Worm (Caenorhabditis elegans) whole organism, late embryonic: ENCODE results near the gene Y41E3.1.
"Not testable (repeated sequence)": the region's sequence is repeated elsewhere in the genome, so short reads cannot be mapped to it uniquely, and the experiment has no call there.

Experiments
- T23F11.4 ChIP-seq: fragments of 200-800 bp; sonication (Bioruptor generic); optimal IDR thresholded peaks from 2 replicates; lab custom pipeline; 2018; ENCODE audit warnings: mild to moderate bottlenecking, missing genetic modification characterization, missing compliant biosample characterization
- ama-1 ChIP-seq: fragments of 150-350 bp; optimal IDR thresholded peaks from 2 replicates; lab custom pipeline; 2014
- ceh-2 ChIP-seq: sonication (generic microtip); optimal IDR thresholded peaks from 2 replicates; lab custom pipeline; 2016; ENCODE audit warnings: missing genotype, missing genetic modification characterization, missing compliant biosample characterization
- ceh-30 ChIP-seq: fragments of 150-350 bp; optimal IDR thresholded peaks from 2 replicates; lab custom pipeline; 2014; ENCODE audit warnings: missing biosample characterization, missing genetic modification characterization
- ceh-31 ChIP-seq: sonication (generic microtip); optimal IDR thresholded peaks from 2 replicates; lab custom pipeline; 2016; ENCODE audit warnings: missing genetic modification characterization, missing compliant biosample characterization
- ceh-45 ChIP-seq: fragments of 200-800 bp; sonication (Bioruptor generic); IDR thresholded peaks from 2 replicates; pipeline ENCODE4 v1.3.6; 2022; ENCODE audit warnings: missing genetic modification reagents, missing genetic modification characterization, missing compliant biosample characterization
- ceh-48 ChIP-seq: sonication (generic microtip); optimal IDR thresholded peaks from 2 replicates; lab custom pipeline; 2016; ENCODE audit warnings: missing genetic modification characterization, inconsistent platforms, missing compliant biosample characterization
- che-1 ChIP-seq: sonication (generic microtip); optimal IDR thresholded peaks from 2 replicates; lab custom pipeline; 2016; ENCODE audit warnings: mild to moderate bottlenecking, missing genetic modification characterization, missing compliant biosample characterization
- dmd-4 ChIP-seq: sonication (generic microtip); optimal IDR thresholded peaks from 2 replicates; lab custom pipeline; 2016; ENCODE audit warnings: borderline replicate concordance, missing genetic modification characterization, missing compliant biosample characterization
- elt-4 ChIP-seq: sonication (generic microtip); optimal IDR thresholded peaks from 2 replicates; lab custom pipeline; 2016; ENCODE audit warnings: missing genetic modification characterization, missing compliant biosample characterization
- eyg-1 ChIP-seq: sonication (generic microtip); optimal IDR thresholded peaks from 2 replicates; lab custom pipeline; 2016; ENCODE audit warnings: missing genotype, missing genetic modification characterization, missing compliant biosample characterization
- fax-1 ChIP-seq: sonication (generic microtip); optimal IDR thresholded peaks from 2 replicates; lab custom pipeline; 2016; ENCODE audit warnings: missing genotype, missing genetic modification characterization, missing compliant biosample characterization
- fkh-10 ChIP-seq: fragments of 150-350 bp; optimal IDR thresholded peaks from 2 replicates; lab custom pipeline; 2014; ENCODE audit warnings: missing biosample characterization, missing genetic modification reagents, missing genetic modification characterization
- gmeb-2 ChIP-seq: sonication (generic microtip); optimal IDR thresholded peaks from 2 replicates; lab custom pipeline; 2016; ENCODE audit warnings: missing genetic modification characterization, inconsistent platforms, missing compliant biosample characterization
- hlh-13 ChIP-seq: fragments of 200-800 bp; sonication (Bioruptor generic); optimal IDR thresholded peaks from 2 replicates; lab custom pipeline; 2018; ENCODE audit warnings: mild to moderate bottlenecking, missing genetic modification characterization, missing compliant biosample characterization
- hlh-15 ChIP-seq: sonication (generic microtip); optimal IDR thresholded peaks from 2 replicates; lab custom pipeline; 2016; ENCODE audit warnings: missing genetic modification characterization, missing compliant biosample characterization
- hlh-30 ChIP-seq: sonication (generic microtip); optimal IDR thresholded peaks from 2 replicates; lab custom pipeline; 2017; ENCODE audit warnings: antibody characterized with exemption, missing genetic modification characterization, missing compliant biosample characterization; ENCODE audit not compliant: insufficient read depth
- hlh-6 ChIP-seq: sonication (generic microtip); optimal IDR thresholded peaks from 2 replicates; lab custom pipeline; 2016; ENCODE audit warnings: missing genotype, missing genetic modification characterization, missing compliant biosample characterization
- hlh-8 ChIP-seq: sonication (generic microtip); optimal IDR thresholded peaks from 2 replicates; lab custom pipeline; 2016; ENCODE audit warnings: missing genotype, missing genetic modification characterization, missing compliant biosample characterization
- lim-6 ChIP-seq: sonication (generic microtip); optimal IDR thresholded peaks from 2 replicates; lab custom pipeline; 2016; ENCODE audit warnings: missing genetic modification characterization, missing compliant biosample characterization
- madf-2 ChIP-seq: sonication (generic microtip); optimal IDR thresholded peaks from 2 replicates; lab custom pipeline; 2017; ENCODE audit warnings: missing genetic modification characterization, missing compliant biosample characterization
- mec-3 ChIP-seq: sonication (generic microtip); optimal IDR thresholded peaks from 2 replicates; lab custom pipeline; 2016; ENCODE audit warnings: borderline replicate concordance, missing genetic modification characterization, missing compliant biosample characterization
- nfya-1 ChIP-seq: sonication (generic microtip); optimal IDR thresholded peaks from 2 replicates; lab custom pipeline; 2017; ENCODE audit warnings: missing genetic modification characterization, mild to moderate bottlenecking, missing compliant biosample characterization, antibody characterized with exemption, moderate library complexity
- nhr-11 ChIP-seq: fragments of 150-350 bp; optimal IDR thresholded peaks from 2 replicates; lab custom pipeline; 2014; ENCODE audit warnings: missing biosample characterization, missing genetic modification characterization
- nhr-232 ChIP-seq: sonication (generic microtip); optimal IDR thresholded peaks from 2 replicates; lab custom pipeline; 2016; ENCODE audit warnings: missing genetic modification characterization, missing compliant biosample characterization
- npax-4 ChIP-seq: sonication (generic microtip); optimal IDR thresholded peaks from 2 replicates; lab custom pipeline; 2016; ENCODE audit warnings: missing genetic modification characterization, missing compliant biosample characterization
- odd-2 ChIP-seq: sonication (generic microtip); optimal IDR thresholded peaks from 2 replicates; lab custom pipeline; 2017; ENCODE audit warnings: antibody characterized with exemption, mild to moderate bottlenecking, missing genetic modification characterization, missing compliant biosample characterization
- pax-1 ChIP-seq: fragments of 150-350 bp; optimal IDR thresholded peaks from 2 replicates; lab custom pipeline; 2014; ENCODE audit warnings: missing biosample characterization, missing genetic modification characterization
- pha-4 ChIP-seq: fragments of 150-350 bp; optimal IDR thresholded peaks from 2 replicates; lab custom pipeline; 2018; ENCODE audit warnings: missing biosample characterization, missing genetic modification reagents, missing genetic modification characterization
- pqm-1 ChIP-seq: sonication (generic microtip); optimal IDR thresholded peaks from 2 replicates; lab custom pipeline; 2016; ENCODE audit warnings: missing genetic modification characterization, missing compliant biosample characterization
- pros-1 ChIP-seq: fragments of 150-350 bp; optimal IDR thresholded peaks from 2 replicates; lab custom pipeline; 2014; ENCODE audit warnings: missing biosample characterization, missing genetic modification reagents, missing genetic modification characterization
- ref-2 ChIP-seq: sonication (generic microtip); optimal IDR thresholded peaks from 2 replicates; lab custom pipeline; 2016; ENCODE audit warnings: missing genetic modification characterization, missing compliant biosample characterization
- syd-9 ChIP-seq: sonication (generic microtip); optimal IDR thresholded peaks from 2 replicates; lab custom pipeline; 2016; ENCODE audit warnings: mild to moderate bottlenecking, missing genetic modification characterization, moderate library complexity, missing compliant biosample characterization
- tbx-2 ChIP-seq: sonication (generic microtip); optimal IDR thresholded peaks from 2 replicates; lab custom pipeline; 2016; ENCODE audit warnings: missing genetic modification characterization, missing compliant biosample characterization
- tbx-7 ChIP-seq: sonication (generic microtip); optimal IDR thresholded peaks from 2 replicates; lab custom pipeline; 2016; ENCODE audit warnings: missing genotype, missing genetic modification characterization, missing compliant biosample characterization
- zip-5 ChIP-seq: sonication (generic microtip); optimal IDR thresholded peaks from 2 replicates; lab custom pipeline; 2016; ENCODE audit warnings: missing genetic modification characterization, missing compliant biosample characterization
- ztf-16 ChIP-seq: sonication (generic microtip); optimal IDR thresholded peaks from 2 replicates; lab custom pipeline; 2017; ENCODE audit warnings: missing genetic modification characterization, missing compliant biosample characterization

Y41E3.1 gene

DNA sequence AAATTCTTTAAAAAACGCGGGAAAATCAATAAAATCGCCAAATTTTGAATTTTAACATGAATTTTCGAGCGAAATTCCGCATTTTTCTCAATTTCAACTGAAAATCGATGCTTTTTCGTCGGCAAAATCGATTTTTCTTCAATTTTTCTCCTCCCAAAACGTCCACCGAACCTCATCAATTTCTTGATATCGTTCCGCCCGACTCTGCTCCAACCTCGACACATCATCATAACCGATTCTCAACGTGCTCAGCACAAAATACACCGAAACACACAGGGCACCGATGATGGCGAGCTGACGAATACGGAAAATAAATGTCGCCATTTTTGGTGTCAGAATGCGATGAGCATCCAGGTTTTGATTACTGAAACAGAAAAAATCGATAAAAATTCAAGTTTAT, at the start of gene Y41E3.1:
Gene Y41E3.1, minus strand, starts transcription at position 324 of the 400 bp plus-strand sequence.
- TF ChIP-seq zip-5 (tag; lab: Kevin White, UChicago), result no peak
- TF ChIP-seq ceh-2 (tag; lab: Kevin White, UChicago), result no peak
- no peak for TF ChIP-seq che-1
- TF ChIP-seq hlh-13, result no peak
- no peak for TF ChIP-seq mec-3 (tag; lab: Kevin White, UChicago)
- TF ChIP-seq madf-2 (tag; lab: Kevin White, UChicago), result no peak
- no peak for TF ChIP-seq ztf-16 (tag; lab: Kevin White, UChicago)
- TF ChIP-seq hlh-30 (tag; lab: Kevin White, UChicago), result no peak
- TF ChIP-seq ref-2 (tag; lab: Kevin White, UChicago), result no peak
- TF ChIP-seq pax-1, result no peak
- TF ChIP-seq, all 69 proteins: peak for 0

DNA sequence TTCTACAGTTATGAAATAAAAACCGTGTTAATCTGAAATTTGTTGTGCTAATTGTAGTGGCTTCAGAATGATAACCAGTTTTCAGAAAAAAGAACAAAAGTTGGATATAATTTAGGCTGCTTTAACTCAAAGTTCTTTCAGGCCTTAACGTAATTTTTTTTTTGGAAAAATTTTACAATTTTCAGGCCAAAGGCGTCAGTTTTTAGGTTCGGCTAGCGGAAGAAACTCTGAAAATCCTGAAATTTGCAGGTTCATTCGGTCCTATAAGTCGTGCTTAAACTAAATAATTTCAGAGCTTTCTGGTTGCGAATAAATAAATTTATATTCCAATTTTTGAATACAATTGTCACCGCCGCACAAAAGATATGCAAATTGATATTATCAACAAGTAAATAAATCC, 49.5 kb upstream of the Y41E3.1 start:
- TF ChIP-seq fax-1 (tag; lab: Kevin White, UChicago) (no peak), pha-4 (tag; lab: Kevin White, UChicago) (no peak), ceh-48 (tag; lab: Kevin White, UChicago) (no peak), hlh-15 (tag; lab: Kevin White, UChicago) (no peak), lim-6 (tag; lab: Kevin White, UChicago) (no peak), eyg-1 (tag; lab: Kevin White, UChicago) (no peak)

ce11 chrIV:15006494-15006893, 47.8 kb upstream of the Y41E3.1 start, which contains the start of gene Y41E3.6:
TSS of gene Y41E3.6 (plus strand) at chrIV:15006794.
- not testable (repeated sequence) for TF ChIP-seq elt-4; hlh-13; ceh-30 (tag; lab: Kevin White, UChicago)

- no peak for TF ChIP-seq hlh-15 (tag; lab: Kevin White, UChicago)
- no peak for TF ChIP-seq odd-2 (tag; lab: Kevin White, UChicago)
- TF ChIP-seq ama-1 (lab: Kevin White, UChicago), result no peak
- no peak for TF ChIP-seq mec-3 (tag; lab: Kevin White, UChicago)
- TF ChIP-seq hlh-6 (tag; lab: Kevin White, UChicago), result no peak
- no peak for TF ChIP-seq pqm-1 (tag; lab: Kevin White, UChicago)
- TF ChIP-seq hlh-8, result no peak
- TF ChIP-seq tbx-2, result no peak
- TF ChIP-seq dmd-4 (tag; lab: Kevin White, UChicago), result no peak
- TF ChIP-seq pros-1 (tag; lab: Kevin White, UChicago), result no peak
- TF ChIP-seq madf-2 (tag; lab: Kevin White, UChicago), result no peak
- no peak for TF ChIP-seq gmeb-2 (tag; lab: Kevin White, UChicago)
- no peak for TF ChIP-seq T23F11.4
- no peak for TF ChIP-seq tbx-7 (tag; lab: Kevin White, UChicago)
These were observed 28.0 kb upstream of the Y41E3.1 start, which contains the start of gene dpy-4 for ce11 chrIV:14986684-14987083. TSS of gene dpy-4 (minus strand) at chrIV:14986784.

ce11 chrIV:14985859-14986258, 27.2 kb upstream of the Y41E3.1 start:
- no peak for TF ChIP-seq ceh-31 (tag; lab: Kevin White, UChicago)
- TF ChIP-seq pros-1 (tag; lab: Kevin White, UChicago), result no peak
- TF ChIP-seq fax-1 (tag; lab: Kevin White, UChicago), result no peak
- TF ChIP-seq syd-9 (tag; lab: Kevin White, UChicago), result no peak
- no peak for TF ChIP-seq ceh-48 (tag; lab: Kevin White, UChicago)
- TF ChIP-seq npax-4 (tag; lab: Kevin White, UChicago), result no peak
- TF ChIP-seq odd-2 (tag; lab: Kevin White, UChicago), result no peak
- no peak for TF ChIP-seq nfya-1
- TF ChIP-seq, all 69 proteins: peak for 0

DNA sequence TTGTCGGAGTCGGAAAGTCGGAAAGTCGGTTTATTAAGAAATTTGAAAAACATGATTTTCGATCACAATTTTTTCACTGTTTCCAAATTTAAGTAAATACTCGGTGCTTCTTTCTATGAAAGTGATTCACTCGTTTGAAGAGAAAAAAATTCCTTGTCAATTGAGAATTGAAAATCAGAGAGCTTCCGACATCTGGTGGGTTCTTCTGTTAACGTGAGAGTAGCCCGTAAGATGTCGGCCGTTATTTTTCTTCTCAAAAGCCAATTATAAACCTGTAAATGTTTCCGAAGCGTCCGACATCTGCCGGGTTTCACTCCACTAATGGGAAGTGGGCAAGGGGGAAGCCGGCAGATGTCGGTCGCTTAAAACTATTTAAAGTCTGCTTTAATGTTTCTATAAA, 26.3 kb upstream of the Y41E3.1 start:
- TF ChIP-seq fkh-10 (GFP tag; lab: Kevin White, UChicago), result no peak
- no peak for TF ChIP-seq nhr-11 (tag; lab: Kevin White, UChicago)
- no peak for TF ChIP-seq fax-1 (tag; lab: Kevin White, UChicago)
- no peak for TF ChIP-seq ama-1 (lab: Kevin White, UChicago)
- TF ChIP-seq ceh-45 (GFP tag; lab: Robert Waterston, UW), result no peak
- TF ChIP-seq nhr-232 (tag; lab: Kevin White, UChicago), result no peak
- no peak for TF ChIP-seq zip-5 (tag; lab: Kevin White, UChicago)
- TF ChIP-seq tbx-2, result no peak
